Fruit fly (Drosophila melanogaster): Measurements from ENCODE around the gene SNCF.

The SNCF gene

dm6 chr3L:13356084-13356693 lies 22.2 kb upstream of the SNCF start, which contains the start of gene Nplp2 (continued):
- TF ChIP-seq aop (GFP tag; IDR thresholded peaks at IDR 0.05) (no peak), Dbx (GFP tag; IDR thresholded peaks at IDR 0.05) (peak; percentile 33; the same call in 2 of the 3 replicates), CG9932 (GFP tag; IDR thresholded peaks at IDR 0.05) (peak; percentile 49), Dek (tag; optimal IDR thresholded peaks at IDR 0.05) (peak; percentile 47), CrebB (tag; optimal IDR thresholded peaks at IDR 0.05) (no peak), ci (GFP tag; IDR thresholded peaks at IDR 0.05) (peak; percentile 62; the same call in 2 of the 3 replicates), NK7.1 (GFP tag; optimal IDR thresholded peaks at IDR 0.05) (no peak), twi (tag; optimal IDR thresholded peaks at IDR 0.05) (peak; percentile 30), ham (GFP tag; IDR thresholded peaks at IDR 0.05) (no peak), Hr78 (GFP tag; optimal IDR thresholded peaks at IDR 0.05) (no peak), sens-2 (GFP tag; IDR thresholded peaks at IDR 0.05) (no peak), da (GFP tag; optimal IDR thresholded peaks at IDR 0.05) (no peak), Ssrp (tag; optimal IDR thresholded peaks at IDR 0.05) (no peak), Ets97D (GFP tag; optimal IDR thresholded peaks at IDR 0.05) (no peak), HLH4C (GFP tag; IDR thresholded peaks at IDR 0.05; ENCODE audit: partially characterized antibody) (no peak), wdn (GFP tag; IDR thresholded peaks at IDR 0.05) (peak; percentile 60; the same call in 1 of the 2 replicates), Jarid2 (GFP tag; optimal IDR thresholded peaks at IDR 0.05) (no peak), Ets65A (GFP tag) (peak; percentile 90), croc (GFP tag; conservative IDR thresholded peaks at IDR 0.05) (0 out of 3 replicates have a peak, but pooled peaks have one; percentile 22), Spps (tag; optimal IDR thresholded peaks at IDR 0.05) (no peak), TFAM (GFP tag; optimal IDR thresholded peaks at IDR 0.05) (no peak), NC2α (GFP tag; optimal IDR thresholded peaks at IDR 0.05) (no peak), ftz-f1 (GFP tag; optimal IDR thresholded peaks at IDR 0.05) (no peak), C15 (GFP tag; IDR thresholded peaks at IDR 0.05) (0 out of 3 replicates have a peak, but pooled peaks have one; percentile 40), scrt (GFP tag; optimal IDR thresholded peaks at IDR 0.05) (peak; percentile 32), CG9609 (GFP tag; optimal IDR thresholded peaks at IDR 0.05) (no peak), CG11504 (tag; optimal IDR thresholded peaks at IDR 0.05) (peak; percentile 54), CG2678 (tag; optimal IDR thresholded peaks at IDR 0.05) (peak; percentile 72), H2.0 (GFP tag; IDR thresholded peaks at IDR 0.05) (peak; percentile 73), sug (tag; optimal IDR thresholded peaks at IDR 0.05) (peak; percentile 48), HmgD (GFP tag; optimal IDR thresholded peaks at IDR 0.05) (no peak), crp (GFP tag; optimal IDR thresholded peaks at IDR 0.05) (no peak), disco-r (GFP tag; optimal IDR thresholded peaks at IDR 0.05) (no peak), cg (GFP tag; optimal IDR thresholded peaks at IDR 0.05) (no peak), tap (tag; optimal IDR thresholded peaks at IDR 0.05) (peak; percentile 34), CG31365 (tag; optimal IDR thresholded peaks at IDR 0.05) (no peak), Hand (GFP tag; optimal IDR thresholded peaks at IDR 0.05) (no peak), CG2889 (GFP tag; IDR thresholded peaks at IDR 0.05) (peak; percentile 46; the same call in 1 of the 3 replicates), CG1832 (GFP tag; optimal IDR thresholded peaks at IDR 0.05) (no peak), pnt (GFP tag; optimal IDR thresholded peaks at IDR 0.05) (peak; percentile 1), tio (GFP tag; optimal IDR thresholded peaks at IDR 0.05) (peak; percentile 44), CG3065 (GFP tag; optimal IDR thresholded peaks at IDR 0.05) (no peak), CG17361 (GFP tag; IDR thresholded peaks at IDR 0.05) (peak; percentile 60; the same call in 2 of the 3 replicates), sim (GFP tag; IDR thresholded peaks at IDR 0.05) (no peak), CG32767 (GFP tag; IDR thresholded peaks at IDR 0.05) (0 out of 2 replicates have a peak, but pooled peaks have one; percentile 47), mam (GFP tag; optimal IDR thresholded peaks at IDR 0.05) (no peak), Gug (GFP tag; IDR thresholded peaks at IDR 0.05) (peak; percentile 41; the same call in 1 of the 4 replicates), CG17612 (GFP tag; IDR thresholded peaks at IDR 0.05) (no peak), Lim3 (GFP tag; IDR thresholded peaks at IDR 0.05) (no peak), CG4404 (GFP tag; IDR thresholded peaks at IDR 0.05) (peak; percentile 56), CG17186 (GFP tag; optimal IDR thresholded peaks at IDR 0.05) (no peak)
